Fruit fly (Drosophila melanogaster) whole organism, embryonic: ENCODE results near the gene Ppi1.

Source experiments
- Bgb ChIP-seq: fragments of 200-800 bp; sonication (Bioruptor generic); IDR thresholded peaks from 2 replicates; pipeline ENCODE4 v1.3.6; 2022; ENCODE audit warnings: missing biosample characterization, missing genetic modification characterization; ENCODE audit not compliant: partially characterized antibody
- CG10959 ChIP-seq: fragments of 200-800 bp; sonication (Bioruptor generic); IDR thresholded peaks from 2 replicates; pipeline ENCODE4 v1.3.6; 2022; ENCODE audit warnings: missing biosample characterization, missing genetic modification characterization
- CG10979 ChIP-seq: fragments of 200-800 bp; sonication (Bioruptor generic); optimal IDR thresholded peaks from 2 replicates; lab custom pipeline; 2018; ENCODE audit warnings: missing biosample characterization, mild to moderate bottlenecking, missing genetic modification characterization, moderate library complexity
- CG11560 ChIP-seq: fragments of 200-800 bp; sonication (Bioruptor generic); IDR thresholded peaks from 3 replicates; pipeline ENCODE4 v1.3.6; 2022; ENCODE audit warnings: missing biosample characterization, missing genetic modification characterization
- CG12299 ChIP-seq: fragments of 200-800 bp; sonication (Bioruptor generic); optimal IDR thresholded peaks from 2 replicates; lab custom pipeline; 2018; ENCODE audit warnings: missing biosample characterization, mild to moderate bottlenecking, missing genetic modification characterization
- CG13894 ChIP-seq: fragments of 200-800 bp; sonication (Bioruptor generic); optimal IDR thresholded peaks from 3 replicates; lab custom pipeline; 2018; ENCODE audit warnings: missing biosample characterization, mild to moderate bottlenecking, missing genetic modification characterization, moderate library complexity
- CG17361 ChIP-seq: fragments of 200-800 bp; sonication (Bioruptor generic); IDR thresholded peaks from 3 replicates; pipeline ENCODE4 v1.3.6; 2022; ENCODE audit warnings: missing biosample characterization, missing genetic modification characterization
- CG17829 ChIP-seq: fragments of 200-800 bp; optimal IDR thresholded peaks from 2 replicates; lab custom pipeline; 2019; ENCODE audit warnings: missing biosample characterization, mild to moderate bottlenecking, missing genetic modification characterization, moderate library complexity
- CG1792 ChIP-seq: fragments of 200-800 bp; sonication (Bioruptor generic); optimal IDR thresholded peaks from 2 replicates; lab custom pipeline; 2016; ENCODE audit warnings: missing biosample characterization, missing genetic modification characterization
- CG18262 ChIP-seq: fragments of 200-800 bp; optimal IDR thresholded peaks from 3 replicates; lab custom pipeline; 2019; ENCODE audit warnings: missing biosample characterization, mild to moderate bottlenecking, missing genetic modification characterization, moderate library complexity
- CG18764 ChIP-seq: fragments of 200-800 bp; sonication (Bioruptor generic); optimal IDR thresholded peaks from 3 replicates; lab custom pipeline; 2016; ENCODE audit warnings: missing biosample characterization, missing genetic modification characterization
- CG32532 ChIP-seq: fragments of 200-800 bp; sonication (Bioruptor generic); IDR thresholded peaks from 2 replicates; pipeline ENCODE4 v1.3.6; 2022; ENCODE audit warnings: missing biosample characterization, missing genetic modification characterization
- CG6791 ChIP-seq: fragments of 200-800 bp; sonication (Bioruptor generic); IDR thresholded peaks from 3 replicates; pipeline ENCODE4 v1.3.6; 2022; ENCODE audit warnings: missing biosample characterization, missing genetic modification characterization; ENCODE audit not compliant: partially characterized antibody
- CG7271 ChIP-seq: fragments of 200-800 bp; sonication (Bioruptor generic); optimal IDR thresholded peaks from 2 replicates; lab custom pipeline; 2018; ENCODE audit warnings: missing biosample characterization, mild to moderate bottlenecking, missing genetic modification characterization, moderate library complexity
- CG8290 ChIP-seq, 3 experiments: fragments of 200-800 bp; sonication (Bioruptor generic); optimal IDR thresholded peaks; 2 replicates each; lab custom pipeline; 2016 to 2019; ENCODE audit warnings: missing biosample characterization in 3 of 3, missing genetic modification characterization in 3 of 3, mild to moderate bottlenecking in 2 of 3, moderate library complexity in 1 of 3
- D19B ChIP-seq: fragments of 200-800 bp; sonication (Bioruptor generic); optimal IDR thresholded peaks from 2 replicates; lab custom pipeline; 2017; ENCODE audit warnings: missing biosample characterization, mild to moderate bottlenecking, missing genetic modification characterization
- Deaf1 ChIP-seq: fragments of 200-800 bp; optimal IDR thresholded peaks from 3 replicates; lab custom pipeline; 2019; ENCODE audit warnings: missing biosample characterization, mild to moderate bottlenecking, missing genetic modification characterization, moderate library complexity
- HLH4C ChIP-seq: fragments of 200-800 bp; sonication (Bioruptor generic); IDR thresholded peaks from 3 replicates; pipeline ENCODE4 v1.3.6; 2022; ENCODE audit warnings: missing biosample characterization, missing genetic modification characterization; ENCODE audit not compliant: partially characterized antibody
- NFAT ChIP-seq: fragments of 200-800 bp; sonication (Bioruptor generic); IDR thresholded peaks from 2 replicates; pipeline ENCODE4 v1.3.6; 2022; ENCODE audit warnings: missing biosample characterization, missing genetic modification characterization
- Pdp1 ChIP-seq, 2 experiments: fragments of 200-800 bp; sonication (Bioruptor generic); optimal IDR thresholded peaks; 3 replicates each; lab custom pipeline; 2016; ENCODE audit warnings: missing biosample characterization in 2 of 2, missing genetic modification characterization in 2 of 2, mild to moderate bottlenecking in 1 of 2, moderate library complexity in 1 of 2
- Ptx1 ChIP-seq: fragments of 200-800 bp; sonication (Bioruptor generic); IDR thresholded peaks from 2 replicates; pipeline ENCODE4 v1.3.6; 2022; ENCODE audit warnings: missing biosample characterization, missing genetic modification characterization
- Trl ChIP-seq, 3 experiments: fragments of >200 bp in 2 of 3; fragments of 200-800 bp in 1 of 3; sonication (Bioruptor generic) in 1 of 3; optimal IDR thresholded peaks; 2 replicates in 1 of 3; 3 replicates in 2 of 3; lab custom pipeline; 2016 to 2017; ENCODE audit warnings: missing biosample characterization in 1 of 3, missing genetic modification characterization in 1 of 3
- abd-A ChIP-seq: fragments of 200-800 bp; sonication (Bioruptor generic); optimal IDR thresholded peaks from 3 replicates; lab custom pipeline; 2019; ENCODE audit warnings: missing biosample characterization, mild to moderate bottlenecking, missing genetic modification characterization, moderate library complexity
- cg ChIP-seq: fragments of 200-800 bp; sonication (Bioruptor generic); optimal IDR thresholded peaks from 3 replicates; lab custom pipeline; 2019; ENCODE audit warnings: missing biosample characterization, mild to moderate bottlenecking, missing genetic modification characterization, moderate library complexity
- cwo ChIP-seq: fragments of 200-800 bp; sonication (Bioruptor generic); optimal IDR thresholded peaks from 3 replicates; lab custom pipeline; 2017; ENCODE audit warnings: missing biosample characterization, missing genetic modification characterization, mild to moderate bottlenecking, moderate library complexity, missing genetic modification reagents
- fd96Cb ChIP-seq: fragments of 200-800 bp; sonication (Bioruptor generic); optimal IDR thresholded peaks from 2 replicates; lab custom pipeline; 2018; ENCODE audit warnings: missing biosample characterization, mild to moderate bottlenecking, missing genetic modification characterization, moderate library complexity
- ftz-f1 ChIP-seq: fragments of 200-800 bp; sonication (Bioruptor generic); optimal IDR thresholded peaks from 2 replicates; lab custom pipeline; 2016; ENCODE audit warnings: missing biosample characterization, missing genetic modification characterization
- gt ChIP-seq: fragments of 200-800 bp; sonication (Bioruptor generic); IDR thresholded peaks from 2 replicates; pipeline ENCODE4 v1.3.6; 2022; ENCODE audit warnings: missing biosample characterization, missing genetic modification characterization
- hkb ChIP-seq, 2 experiments: fragments of 200-800 bp in 1 of 2; fragments of >200 bp in 1 of 2; sonication (Bioruptor generic) in 1 of 2; IDR thresholded peaks in 1 of 2; optimal IDR thresholded peaks in 1 of 2; 2 replicates each; pipeline versions ENCODE4 v1.3.6 to Lab custom; 2017 to 2022; ENCODE audit warnings: missing biosample characterization in 1 of 2, missing genetic modification characterization in 1 of 2
- ind ChIP-seq: fragments of 200-800 bp; sonication (Bioruptor generic); optimal IDR thresholded peaks from 3 replicates; lab custom pipeline; 2016; ENCODE audit warnings: missing biosample characterization, missing genetic modification characterization
- inv ChIP-seq: fragments of 200-800 bp; sonication (Bioruptor generic); IDR thresholded peaks from 2 replicates; pipeline ENCODE4 v1.3.6; 2022; ENCODE audit warnings: missing biosample characterization, missing genetic modification characterization; ENCODE audit not compliant: partially characterized antibody
- nom ChIP-seq: fragments of 200-800 bp; sonication (Bioruptor generic); optimal IDR thresholded peaks from 2 replicates; lab custom pipeline; 2017; ENCODE audit warnings: missing biosample characterization, missing genetic modification characterization, mild to moderate bottlenecking, moderate library complexity, missing genetic modification reagents
- pan ChIP-seq, 4 experiments: fragments of >200 bp in 3 of 4; fragments of 200-800 bp in 1 of 4; sonication (Bioruptor generic) in 1 of 4; optimal IDR thresholded peaks in 3 of 4; IDR thresholded peaks in 1 of 4; 2 replicates each; pipeline versions ENCODE4 v1.3.6 to Lab custom; 2017 to 2022; ENCODE audit warnings: missing biosample characterization in 2 of 4, missing genetic modification characterization in 2 of 4, mixed read lengths in 1 of 4
- pb ChIP-seq: fragments of 200-800 bp; sonication (Bioruptor generic); optimal IDR thresholded peaks from 3 replicates; lab custom pipeline; 2016; ENCODE audit warnings: missing biosample characterization, missing genetic modification characterization
- pfk ChIP-seq: fragments of 200-800 bp; sonication (Bioruptor generic); optimal IDR thresholded peaks from 2 replicates; lab custom pipeline; 2018; ENCODE audit warnings: missing biosample characterization, mild to moderate bottlenecking, missing genetic modification characterization, moderate library complexity
- psq ChIP-seq: fragments of 200-800 bp; sonication (Bioruptor generic); optimal IDR thresholded peaks from 2 replicates; lab custom pipeline; 2017; ENCODE audit warnings: missing biosample characterization, missing genetic modification characterization
- repo ChIP-seq: fragments of 200-800 bp; sonication (Bioruptor generic); optimal IDR thresholded peaks from 2 replicates; lab custom pipeline; 2016; ENCODE audit warnings: missing biosample characterization, missing genetic modification characterization
- sd ChIP-seq: fragments of 200-800 bp; sonication (Bioruptor generic); optimal IDR thresholded peaks from 3 replicates; lab custom pipeline; 2018; ENCODE audit warnings: missing biosample characterization, mild to moderate bottlenecking, missing genetic modification characterization, moderate library complexity
- sr ChIP-seq: fragments of 200-800 bp; sonication (Bioruptor generic); IDR thresholded peaks from 3 replicates; pipeline ENCODE4 v1.3.6; 2022; ENCODE audit warnings: missing biosample characterization, missing genetic modification characterization
- tll ChIP-seq, 2 experiments: fragments of 200-800 bp in 1 of 2; fragments of >200 bp in 1 of 2; sonication (Bioruptor generic) in 1 of 2; optimal IDR thresholded peaks; 2 replicates each; lab custom pipeline; 2017 to 2019; ENCODE audit warnings: missing biosample characterization in 2 of 2, missing genetic modification characterization in 2 of 2, mild to moderate bottlenecking in 1 of 2, moderate library complexity in 1 of 2
- wek ChIP-seq: fragments of 200-800 bp; sonication (Bioruptor generic); optimal IDR thresholded peaks from 3 replicates; lab custom pipeline; 2018; ENCODE audit warnings: missing biosample characterization, mild to moderate bottlenecking, missing genetic modification characterization, moderate library complexity
- zen2 ChIP-seq: fragments of 200-800 bp; sonication (Bioruptor generic); IDR thresholded peaks from 3 replicates; pipeline ENCODE4 v1.3.6; 2022; ENCODE audit warnings: missing biosample characterization, missing genetic modification characterization; ENCODE audit not compliant: partially characterized antibody

Ppi1 gene

dm6 chr3R:30091795-30092699 is 36.9 kb downstream of the Ppi1 start (continued):
- TF ChIP-seq ftz-f1 (GFP tag; lab: Kevin White, UChicago) = peak; percentile 84
- TF ChIP-seq CG10959 (GFP tag; lab: Robert Waterston, UW) = no peak
- no peak for TF ChIP-seq inv (GFP tag; lab: Robert Waterston, UW)
- TF ChIP-seq CG11560 (tag; lab: Robert Waterston, UW) = no peak
- peak; percentile 92 for TF ChIP-seq sd
- TF ChIP-seq sr = peak; percentile 88
- no peak for TF ChIP-seq CG18262 (tag; lab: Kevin White, UChicago)
- no peak for TF ChIP-seq pan (optimal IDR thresholded peaks at IDR 0.05; lab: Kevin White, UChicago)
- TF ChIP-seq pan (GFP tag; optimal IDR thresholded peaks at IDR 0.05 in 1 of 2, IDR thresholded peaks at IDR 0.05 in 1 of 2) = no peak
- TF ChIP-seq, all 482 proteins: peak for 11

dm6 chr3R:30090261-30091006 is 38.5 kb downstream of the Ppi1 start:
- TF ChIP-seq nom (GFP tag; lab: Kevin White, UChicago) = peak; percentile 32
- no peak for TF ChIP-seq repo (GFP tag; lab: Kevin White, UChicago)
- no peak for TF ChIP-seq psq (GFP tag; lab: Kevin White, UChicago)
- no peak for TF ChIP-seq CG17829 (tag; lab: Kevin White, UChicago)
- TF ChIP-seq pfk = no peak
- no peak for TF ChIP-seq CG1792 (GFP tag; lab: Kevin White, UChicago)
- TF ChIP-seq zen2 (GFP tag; lab: Robert Waterston, UW) = 0 out of 3 replicates have a peak, but pooled peaks have one; percentile 50
- TF ChIP-seq CG12299 (tag; lab: Kevin White, UChicago) = no peak
- peak; percentile 31 for TF ChIP-seq Deaf1
- TF ChIP-seq D19B (GFP tag; lab: Kevin White, UChicago) = no peak
- TF ChIP-seq wek = no peak
- TF ChIP-seq abd-A (tag; lab: Kevin White, UChicago) = peak; percentile 8
- no peak for TF ChIP-seq tll (GFP tag; optimal IDR thresholded peaks at IDR 0.05; lab: Kevin White, UChicago)
- peak; percentile 19 for TF ChIP-seq cwo (GFP tag; lab: Kevin White, UChicago)
- TF ChIP-seq sd = peak; percentile 53
- no peak for TF ChIP-seq CG10979
- TF ChIP-seq ind = no peak
- TF ChIP-seq CG13894 = peak; percentile 77
- TF ChIP-seq CG32532 (GFP tag; lab: Robert Waterston, UW) = no peak
- TF ChIP-seq hkb (optimal IDR thresholded peaks at IDR 0.05; lab: Kevin White, UChicago) = no peak
- TF ChIP-seq hkb (GFP tag; IDR thresholded peaks at IDR 0.05; lab: Robert Waterston, UW) = no peak
- TF ChIP-seq gt = no peak
- TF ChIP-seq CG7271 (tag; lab: Kevin White, UChicago) = no peak
- TF ChIP-seq NFAT = no peak
- no peak for TF ChIP-seq CG17361 (GFP tag; lab: Robert Waterston, UW)
- TF ChIP-seq Pdp1 (GFP tag; optimal IDR thresholded peaks at IDR 0.05; lab: Kevin White, UChicago) = peak in 1 of 2 experiments; percentile 90
- TF ChIP-seq HLH4C (GFP tag; lab: Robert Waterston, UW) = peak; percentile 27; the same call in 1 of the 3 replicates
- TF ChIP-seq pb (GFP tag; lab: Kevin White, UChicago) = no peak
- TF ChIP-seq cg (GFP tag; lab: Kevin White, UChicago) = peak; percentile 12
- no peak for TF ChIP-seq CG18764 (GFP tag; lab: Kevin White, UChicago)
- peak; percentile 29; the same call in 1 of the 2 replicates for TF ChIP-seq Bgb (GFP tag; lab: Robert Waterston, UW)
- TF ChIP-seq CG6791 = 0 out of 3 replicates have a peak, but pooled peaks have one; percentile 40
- TF ChIP-seq Trl (optimal IDR thresholded peaks at IDR 0.05; lab: Kevin White, UChicago) = peak; percentile 65 to 83
- no peak for TF ChIP-seq Trl (GFP tag; optimal IDR thresholded peaks at IDR 0.05; lab: Kevin White, UChicago)
- TF ChIP-seq CG8290 (GFP tag; optimal IDR thresholded peaks at IDR 0.05; lab: Kevin White, UChicago) = no peak
- TF ChIP-seq CG8290 (tag; optimal IDR thresholded peaks at IDR 0.05; lab: Kevin White, UChicago) = peak in 1 of 2 experiments; percentile 25
- no peak for TF ChIP-seq fd96Cb (tag; lab: Kevin White, UChicago)
- no peak for TF ChIP-seq Ptx1 (GFP tag; lab: Robert Waterston, UW)
